Worm (Caenorhabditis elegans) whole organism, L3 larva: Measurements from ENCODE around the gene luc-7L3.

Experiments
- ZK546.5 ChIP-seq: sonication (generic microtip); optimal IDR thresholded peaks from 2 replicates; lab custom pipeline; 2017; ENCODE audit warnings: missing biosample characterization, missing genetic modification characterization
- ama-1 ChIP-seq: fragments of 150-350 bp; optimal IDR thresholded peaks from 2 replicates; lab custom pipeline; 2018
- ceh-82 ChIP-seq: fragments of 150-350 bp; optimal IDR thresholded peaks from 2 replicates; lab custom pipeline; 2014; ENCODE audit warnings: missing biosample characterization, missing genetic modification characterization
- elt-3 ChIP-seq, 3 experiments: fragments of 150-350 bp in 1 of 3; sonication (generic microtip) in 2 of 3; optimal IDR thresholded peaks; 2 replicates in 2 of 3; 4 replicates in 1 of 3; lab custom pipeline; 2014 to 2017; ENCODE audit warnings: missing biosample characterization in 3 of 3, missing genetic modification characterization in 3 of 3
- fos-1 ChIP-seq: fragments of 150-350 bp; optimal IDR thresholded peaks from 2 replicates; lab custom pipeline; 2014; ENCODE audit warnings: missing biosample characterization, missing genetic modification characterization
- mdl-1 ChIP-seq: fragments of 150-350 bp; optimal IDR thresholded peaks from 2 replicates; lab custom pipeline; 2014; ENCODE audit warnings: missing biosample characterization, missing genetic modification characterization
- nhr-28 ChIP-seq: fragments of 150-350 bp; optimal IDR thresholded peaks from 2 replicates; lab custom pipeline; 2014; ENCODE audit warnings: missing biosample characterization, missing genetic modification characterization
- skn-1 ChIP-seq: fragments of 150-350 bp; optimal IDR thresholded peaks from 2 replicates; lab custom pipeline; 2014; ENCODE audit warnings: missing biosample characterization, missing genetic modification characterization
- snpc-4 ChIP-seq: fragments of 150-350 bp; optimal IDR thresholded peaks from 2 replicates; lab custom pipeline; 2014; ENCODE audit warnings: missing biosample characterization, missing genetic modification characterization
- tbx-2 ChIP-seq: sonication (generic microtip); optimal IDR thresholded peaks from 2 replicates; lab custom pipeline; 2016; ENCODE audit warnings: mild to moderate bottlenecking, missing genetic modification characterization, missing compliant biosample characterization
- unc-62 ChIP-seq: fragments of 150-350 bp; sonication (generic microtip); optimal IDR thresholded peaks from 4 replicates; lab custom pipeline; 2014; ENCODE audit warnings: missing biosample characterization, missing genetic modification reagents, missing genetic modification characterization
- zag-1 ChIP-seq: fragments of 150-350 bp; optimal IDR thresholded peaks from 2 replicates; lab custom pipeline; 2014; ENCODE audit warnings: missing biosample characterization, missing genetic modification characterization

DNA sequence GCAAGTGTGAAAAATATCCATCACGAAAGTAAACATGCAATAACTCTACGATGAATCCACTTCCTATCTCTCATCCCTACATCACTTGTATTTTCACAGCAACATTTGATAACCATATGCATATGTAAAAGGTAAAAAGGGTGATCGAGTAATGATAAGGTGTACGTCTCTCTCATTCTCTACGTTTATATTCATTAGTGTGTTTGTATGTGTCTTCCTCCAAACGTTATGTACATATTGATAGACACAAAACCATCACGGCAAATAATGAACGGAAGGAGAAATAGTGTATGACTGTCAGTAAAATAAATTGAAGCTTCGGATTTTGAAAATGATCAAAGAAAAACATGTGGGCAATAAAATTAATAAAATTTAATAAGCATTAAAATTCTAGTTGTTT, 24.7 kb upstream of the luc-7L3 start:
- no peak for TF ChIP-seq zag-1 (tag; lab: Kevin White, UChicago)
- TF ChIP-seq unc-62, result no peak
- TF ChIP-seq mdl-1 (tag; lab: Kevin White, UChicago), result no peak
- TF ChIP-seq ceh-82 (tag; lab: Kevin White, UChicago), result no peak
- no peak for TF ChIP-seq nhr-28 (tag; lab: Kevin White, UChicago)
- TF ChIP-seq snpc-4 (tag; lab: Kevin White, UChicago), result no peak
- no peak for TF ChIP-seq fos-1 (tag; lab: Kevin White, UChicago)
- no peak for TF ChIP-seq ama-1 (lab: Kevin White, UChicago)
- TF ChIP-seq ZK546.5 (tag; lab: Kevin White, UChicago), result no peak
- no peak for TF ChIP-seq tbx-2 (tag; lab: Kevin White, UChicago)
- peak; percentile 5 for TF ChIP-seq skn-1 (tag; lab: Kevin White, UChicago)
- TF ChIP-seq elt-3 (tag; optimal IDR thresholded peaks at IDR 0.05; lab: Kevin White, UChicago), result no peak
